Fruit fly (Drosophila melanogaster) whole organism, wandering third instar larva: ENCODE results near the gene TrissinR.

ENCODE experiments used
- Hr78 ChIP-seq: fragments of >200 bp; optimal IDR thresholded peaks from 2 replicates; lab custom pipeline; 2017; ENCODE audit warnings: missing biosample characterization, missing genetic modification characterization
- Sp1 ChIP-seq: fragments of 200-800 bp; sonication (Bioruptor generic); optimal IDR thresholded peaks from 3 replicates; lab custom pipeline; 2019; ENCODE audit warnings: missing biosample characterization, mild to moderate bottlenecking, missing genetic modification characterization, moderate library complexity
- psq ChIP-seq: fragments of 200-800 bp; sonication (Bioruptor generic); optimal IDR thresholded peaks from 3 replicates; lab custom pipeline; 2017; ENCODE audit warnings: missing biosample characterization, mild to moderate bottlenecking, missing genetic modification characterization, moderate library complexity

dm6 chr2L:5789268-5789667 lies 34.5 kb upstream of the TrissinR start:
- no peak for TF ChIP-seq psq (GFP tag; lab: Kevin White, UChicago)
- TF ChIP-seq Sp1 (GFP tag; lab: Kevin White, UChicago) = no peak
- TF ChIP-seq Hr78 (GFP tag; lab: Kevin White, UChicago) = no peak
